Worm (Caenorhabditis elegans): ENCODE results near the gene idpp-1.
A peak's percentile ranks its signal among the peaks of the same experiment; 100 is the strongest.

Gene idpp-1

ce11 chrIII:783254-783753 lies 42.8 kb downstream of the idpp-1 start, which contains the start of the genes dagl-2 and ppm-1.G:
Gene dagl-2, minus strand, starts transcription at chrIII:783305.
Gene ppm-1.G, plus strand, starts transcription at chrIII:783703.
- peak; percentile 94 for TF ChIP-seq lin-38 (GFP tag; IDR thresholded peaks at IDR 0.05)
- no peak for TF ChIP-seq unc-39 (tag; optimal IDR thresholded peaks at IDR 0.05)
- peak; percentile 48; the same call in 1 of the 2 replicates for TF ChIP-seq dmd-6 (GFP tag; IDR thresholded peaks at IDR 0.05)
- TF ChIP-seq ceh-32 (tag; optimal IDR thresholded peaks at IDR 0.05; ENCODE audit: poor library complexity), result no peak
- no peak for TF ChIP-seq nhr-102 (tag; optimal IDR thresholded peaks at IDR 0.05)
- no peak for TF ChIP-seq tra-1 (GFP tag; IDR thresholded peaks at IDR 0.05)
- TF ChIP-seq lin-1 (GFP tag; IDR thresholded peaks at IDR 0.05), result no peak
- TF ChIP-seq zip-11 (GFP tag; IDR thresholded peaks at IDR 0.05), result no peak
- TF ChIP-seq daf-8 (GFP tag; IDR thresholded peaks at IDR 0.05), result no peak
- no peak for TF ChIP-seq D1046.2 (GFP tag; IDR thresholded peaks at IDR 0.05)
- TF ChIP-seq dmd-8 (GFP tag; IDR thresholded peaks at IDR 0.05), result no peak
- no peak for TF ChIP-seq egl-27 (tag; optimal IDR thresholded peaks at IDR 0.05)
- TF ChIP-seq skn-1 (tag; optimal IDR thresholded peaks at IDR 0.05), result no peak
- peak; percentile 76 for TF ChIP-seq nhr-77 (tag; optimal IDR thresholded peaks at IDR 0.05)
- no peak for TF ChIP-seq daf-16 (GFP tag; optimal IDR thresholded peaks at IDR 0.05)
- TF ChIP-seq daf-16 (tag; optimal IDR thresholded peaks at IDR 0.05), result peak; percentile 12
- TF ChIP-seq mxl-3 (GFP tag; optimal IDR thresholded peaks at IDR 0.05), result no peak
- TF ChIP-seq F37D6.2 (tag; optimal IDR thresholded peaks at IDR 0.05), result no peak
- TF ChIP-seq nhr-48 (tag; optimal IDR thresholded peaks at IDR 0.05), result no peak
- TF ChIP-seq ceh-28 (tag; optimal IDR thresholded peaks at IDR 0.05), result no peak
- peak; percentile 97 for TF ChIP-seq mes-2 (tag; optimal IDR thresholded peaks at IDR 0.05; ENCODE audit: poor library complexity, severe bottlenecking)
- no peak for TF ChIP-seq lin-39 (tag; optimal IDR thresholded peaks at IDR 0.05)
- TF ChIP-seq lsy-2 (tag; optimal IDR thresholded peaks at IDR 0.05), result peak; percentile 46 to 88
- peak; percentile 72 for TF ChIP-seq dpl-1 (GFP tag; optimal IDR thresholded peaks at IDR 0.05)
- TF ChIP-seq Y75B8A.6 (GFP tag; IDR thresholded peaks at IDR 0.05), result no peak
- peak in 1 of 2 experiments; percentile 82 for TF ChIP-seq hif-1 (tag; optimal IDR thresholded peaks at IDR 0.05)
- no peak for TF ChIP-seq mxl-2 (GFP tag; conservative IDR thresholded peaks at IDR 0.05)
- TF ChIP-seq nhr-42 (GFP tag; IDR thresholded peaks at IDR 0.05), result no peak
- TF ChIP-seq zfp-2 (tag; optimal IDR thresholded peaks at IDR 0.05), result no peak
- TF ChIP-seq ztf-7 (tag; optimal IDR thresholded peaks at IDR 0.05), result no peak
- peak; percentile 28 for TF ChIP-seq nhr-11 (tag; optimal IDR thresholded peaks at IDR 0.05)
- no peak for TF ChIP-seq madf-5 (GFP tag; IDR thresholded peaks at IDR 0.05)
- TF ChIP-seq duxl-1 (tag; optimal IDR thresholded peaks at IDR 0.05; ENCODE audit: poor library complexity), result no peak
- peak; percentile 19 for TF ChIP-seq hlh-11 (tag; optimal IDR thresholded peaks at IDR 0.05)
- no peak for TF ChIP-seq egl-43 (GFP tag; IDR thresholded peaks at IDR 0.05)
- TF ChIP-seq zag-1 (tag; optimal IDR thresholded peaks at IDR 0.05), result no peak
- TF ChIP-seq lin-13 (GFP tag; optimal IDR thresholded peaks at IDR 0.05), result peak; percentile 10
- TF ChIP-seq Y48G9A.11 (GFP tag; IDR thresholded peaks at IDR 0.05), result no peak
- 0 out of 2 replicates have a peak, but pooled peaks have one; percentile 29 for TF ChIP-seq dmd-9 (GFP tag; IDR thresholded peaks at IDR 0.05)
- peak; percentile 47 for TF ChIP-seq hlh-30 (tag; optimal IDR thresholded peaks at IDR 0.05; ENCODE audit: insufficient read depth)
- peak; percentile 70 for TF ChIP-seq aha-1 (tag)
- TF ChIP-seq nhr-28 (tag; optimal IDR thresholded peaks at IDR 0.05), result peak; percentile 10
- peak; percentile 36 for TF ChIP-seq lin-15B (tag; optimal IDR thresholded peaks at IDR 0.05)
- TF ChIP-seq T26A8.4 (GFP tag; IDR thresholded peaks at IDR 0.05), result no peak
- TF ChIP-seq mep-1 (tag; optimal IDR thresholded peaks at IDR 0.05), result peak; percentile 69
- no peak for TF ChIP-seq fos-1 (tag; optimal IDR thresholded peaks at IDR 0.05)
- TF ChIP-seq ceh-62 (tag; optimal IDR thresholded peaks at IDR 0.05), result no peak
- TF ChIP-seq rbr-2 (tag; optimal IDR thresholded peaks at IDR 0.05), result peak; percentile 53
- no peak for TF ChIP-seq spr-1 (tag; optimal IDR thresholded peaks at IDR 0.05)
- no peak for TF ChIP-seq F26F4.8 (GFP tag; conservative IDR thresholded peaks at IDR 0.05)
- no peak for TF ChIP-seq ces-1 (GFP tag; optimal IDR thresholded peaks at IDR 0.05)
- peak; percentile 72 for TF ChIP-seq nhr-6 (tag; optimal IDR thresholded peaks at IDR 0.05)
- TF ChIP-seq php-3 (GFP tag; IDR thresholded peaks at IDR 0.05), result no peak
